Fruit fly (Drosophila melanogaster) whole organism, embryonic: ENCODE results near the gene CG2120.

Source experiments
- Atf-2 ChIP-seq: fragments of 200-800 bp; sonication (Bioruptor generic); optimal IDR thresholded peaks from 2 replicates; lab custom pipeline; 2016; ENCODE audit warnings: missing biosample characterization, missing genetic modification characterization
- Bdp1 ChIP-seq: fragments of 200-800 bp; sonication (Bioruptor generic); optimal IDR thresholded peaks from 3 replicates; lab custom pipeline; 2016; ENCODE audit warnings: missing biosample characterization, missing genetic modification characterization
- CG10274 ChIP-seq: fragments of 200-800 bp; sonication (Bioruptor generic); optimal IDR thresholded peaks from 3 replicates; lab custom pipeline; 2017; ENCODE audit warnings: missing biosample characterization, mild to moderate bottlenecking, missing genetic modification characterization
- CG12236 ChIP-seq: fragments of 200-800 bp; sonication (Bioruptor generic); optimal IDR thresholded peaks from 2 replicates; lab custom pipeline; 2016; ENCODE audit warnings: missing biosample characterization, missing genetic modification characterization
- CG14050 ChIP-seq: fragments of 200-800 bp; sonication (Bioruptor generic); IDR thresholded peaks from 3 replicates; pipeline ENCODE4 v1.3.6; 2022; ENCODE audit warnings: missing biosample characterization, missing genetic modification characterization
- CG1603 ChIP-seq: fragments of 200-800 bp; sonication (Bioruptor generic); optimal IDR thresholded peaks from 2 replicates; lab custom pipeline; 2019; ENCODE audit warnings: missing biosample characterization, mild to moderate bottlenecking, missing genetic modification characterization, moderate library complexity
- CG17328 ChIP-seq: fragments of 200-800 bp; sonication (Bioruptor generic); IDR thresholded peaks from 2 replicates; pipeline ENCODE4 v1.3.6; 2022; ENCODE audit warnings: missing biosample characterization, missing genetic modification characterization
- CG17568 ChIP-seq: fragments of 200-800 bp; sonication (Bioruptor generic); optimal IDR thresholded peaks from 2 replicates; lab custom pipeline; 2018; ENCODE audit warnings: missing biosample characterization, mild to moderate bottlenecking, missing genetic modification characterization, moderate library complexity
- CG18764 ChIP-seq: fragments of 200-800 bp; sonication (Bioruptor generic); optimal IDR thresholded peaks from 3 replicates; lab custom pipeline; 2016; ENCODE audit warnings: missing biosample characterization, missing genetic modification characterization
- CG2678 ChIP-seq: fragments of 200-800 bp; sonication (Bioruptor generic); optimal IDR thresholded peaks from 3 replicates; lab custom pipeline; 2019; ENCODE audit warnings: missing biosample characterization, mild to moderate bottlenecking, missing genetic modification characterization, moderate library complexity
- CG32532 ChIP-seq: fragments of 200-800 bp; sonication (Bioruptor generic); IDR thresholded peaks from 2 replicates; pipeline ENCODE4 v1.3.6; 2022; ENCODE audit warnings: missing biosample characterization, missing genetic modification characterization
- CG34422 ChIP-seq: fragments of 200-800 bp; sonication (Bioruptor generic); IDR thresholded peaks from 3 replicates; pipeline ENCODE4 v1.3.6; 2022; ENCODE audit warnings: missing biosample characterization, missing genetic modification characterization
- CG7271 ChIP-seq: fragments of 200-800 bp; sonication (Bioruptor generic); optimal IDR thresholded peaks from 2 replicates; lab custom pipeline; 2018; ENCODE audit warnings: missing biosample characterization, mild to moderate bottlenecking, missing genetic modification characterization, moderate library complexity
- CG9876 ChIP-seq: fragments of 200-800 bp; sonication (Bioruptor generic); optimal IDR thresholded peaks from 2 replicates; lab custom pipeline; 2016; ENCODE audit warnings: missing biosample characterization, missing genetic modification characterization
- CHES-1-like ChIP-seq: fragments of 200-800 bp; sonication (Bioruptor generic); optimal IDR thresholded peaks from 2 replicates; lab custom pipeline; 2016; ENCODE audit warnings: missing biosample characterization, missing genetic modification characterization
- CTCF ChIP-seq: fragments of 200-800 bp; sonication (Bioruptor generic); optimal IDR thresholded peaks from 2 replicates; lab custom pipeline; 2017; ENCODE audit warnings: missing biosample characterization, mild to moderate bottlenecking, missing genetic modification characterization, moderate library complexity
- D ChIP-seq, 2 experiments: fragments of 200-800 bp in 1 of 2; fragments of >200 bp in 1 of 2; sonication (Bioruptor generic) in 1 of 2; optimal IDR thresholded peaks; 2 replicates in 1 of 2; 3 replicates in 1 of 2; lab custom pipeline; 2017; ENCODE audit warnings: mild to moderate bottlenecking in 1 of 2, missing biosample characterization in 1 of 2, missing genetic modification characterization in 1 of 2, missing genetic modification reagents in 1 of 2
- D19B ChIP-seq: fragments of 200-800 bp; sonication (Bioruptor generic); optimal IDR thresholded peaks from 2 replicates; lab custom pipeline; 2017; ENCODE audit warnings: missing biosample characterization, mild to moderate bottlenecking, missing genetic modification characterization
- Dad ChIP-seq: fragments of 200-800 bp; sonication (Bioruptor generic); optimal IDR thresholded peaks from 3 replicates; lab custom pipeline; 2016; ENCODE audit warnings: missing biosample characterization, missing genetic modification characterization
- Dfd ChIP-seq, 2 experiments: fragments of >200 bp; optimal IDR thresholded peaks; 2 replicates each; lab custom pipeline; 2017; ENCODE audit warnings: missing biosample characterization in 2 of 2, missing genetic modification characterization in 2 of 2
- Fer1 ChIP-seq: fragments of 200-800 bp; sonication (Bioruptor generic); optimal IDR thresholded peaks from 2 replicates; lab custom pipeline; 2017; ENCODE audit warnings: missing biosample characterization, mild to moderate bottlenecking, missing genetic modification characterization
- HLH3B ChIP-seq: fragments of 200-800 bp; sonication (Bioruptor generic); IDR thresholded peaks from 2 replicates; pipeline ENCODE4 v1.3.6; 2022; ENCODE audit warnings: missing biosample characterization, missing genetic modification characterization
- Hmx ChIP-seq: fragments of 200-800 bp; sonication (Bioruptor generic); optimal IDR thresholded peaks from 2 replicates; lab custom pipeline; 2016; ENCODE audit warnings: missing biosample characterization, missing genetic modification characterization
- Hr78 ChIP-seq, 2 experiments: fragments of 200-800 bp in 1 of 2; fragments of >200 bp in 1 of 2; sonication (Bioruptor generic) in 1 of 2; optimal IDR thresholded peaks; 2 replicates each; lab custom pipeline; 2017 to 2019; ENCODE audit warnings: missing biosample characterization in 2 of 2, missing genetic modification characterization in 2 of 2, mild to moderate bottlenecking in 1 of 2, moderate library complexity in 1 of 2
- Lhr ChIP-seq: fragments of 200-800 bp; sonication (Bioruptor generic); optimal IDR thresholded peaks from 3 replicates; lab custom pipeline; 2017; ENCODE audit warnings: mild to moderate bottlenecking, missing biosample characterization, missing genetic modification reagents, missing genetic modification characterization
- Oli ChIP-seq: fragments of 200-800 bp; sonication (Bioruptor generic); optimal IDR thresholded peaks from 2 replicates; lab custom pipeline; 2018; ENCODE audit warnings: missing biosample characterization, mild to moderate bottlenecking, missing genetic modification characterization, moderate library complexity
- Rx ChIP-seq: fragments of 200-800 bp; sonication (Bioruptor generic); IDR thresholded peaks from 2 replicates; pipeline ENCODE4 v1.3.6; 2022; ENCODE audit warnings: missing biosample characterization, missing genetic modification characterization
- Usf ChIP-seq: fragments of 200-800 bp; sonication (Bioruptor generic); optimal IDR thresholded peaks from 2 replicates; lab custom pipeline; 2017; ENCODE audit warnings: missing genotype, missing biosample characterization, missing genetic modification characterization
- bowl ChIP-seq: fragments of 200-800 bp; sonication (Bioruptor generic); IDR thresholded peaks from 2 replicates; pipeline ENCODE4 v1.3.6; 2022; ENCODE audit warnings: missing biosample characterization, missing genetic modification characterization
- crc ChIP-seq: fragments of 200-800 bp; sonication (Bioruptor generic); optimal IDR thresholded peaks from 2 replicates; lab custom pipeline; 2016; ENCODE audit warnings: missing biosample characterization, missing genetic modification characterization
- esg ChIP-seq: fragments of 200-800 bp; sonication (Bioruptor generic); conservative IDR thresholded peaks from 2 replicates; pipeline ENCODE4 v1.3.6; 2022; ENCODE audit warnings: missing biosample characterization, missing genetic modification characterization
- gfzf ChIP-seq: fragments of 200-800 bp; sonication (Bioruptor generic); optimal IDR thresholded peaks from 2 replicates; lab custom pipeline; 2016; ENCODE audit warnings: missing biosample characterization, mild to moderate bottlenecking, missing genetic modification characterization, moderate library complexity
- hkb ChIP-seq, 2 experiments: fragments of 200-800 bp in 1 of 2; fragments of >200 bp in 1 of 2; sonication (Bioruptor generic) in 1 of 2; IDR thresholded peaks in 1 of 2; optimal IDR thresholded peaks in 1 of 2; 2 replicates each; pipeline versions ENCODE4 v1.3.6 to Lab custom; 2017 to 2022; ENCODE audit warnings: missing biosample characterization in 1 of 2, missing genetic modification characterization in 1 of 2
- hth ChIP-seq: fragments of >200 bp; optimal IDR thresholded peaks from 2 replicates; lab custom pipeline; 2017; ENCODE audit warnings: inconsistent platforms
- lola ChIP-seq, 3 experiments: fragments of >200 bp in 2 of 3; fragments of 200-800 bp in 1 of 3; sonication (Bioruptor generic) in 1 of 3; optimal IDR thresholded peaks; 2 replicates each; lab custom pipeline; 2017 to 2019; ENCODE audit warnings: missing biosample characterization in 3 of 3, missing genetic modification characterization in 3 of 3, mild to moderate bottlenecking in 1 of 3, moderate library complexity in 1 of 3
- nom ChIP-seq: fragments of 200-800 bp; sonication (Bioruptor generic); optimal IDR thresholded peaks from 2 replicates; lab custom pipeline; 2017; ENCODE audit warnings: missing biosample characterization, missing genetic modification characterization, mild to moderate bottlenecking, moderate library complexity, missing genetic modification reagents
- org-1 ChIP-seq: fragments of 200-800 bp; sonication (Bioruptor generic); optimal IDR thresholded peaks from 2 replicates; lab custom pipeline; 2017; ENCODE audit warnings: missing biosample characterization, missing genetic modification characterization
- pb ChIP-seq: fragments of 200-800 bp; sonication (Bioruptor generic); optimal IDR thresholded peaks from 3 replicates; lab custom pipeline; 2016; ENCODE audit warnings: missing biosample characterization, missing genetic modification characterization
- phol ChIP-seq: fragments of 200-800 bp; sonication (Bioruptor generic); optimal IDR thresholded peaks from 3 replicates; lab custom pipeline; 2018; ENCODE audit warnings: missing biosample characterization, mild to moderate bottlenecking, missing genetic modification characterization, moderate library complexity
- pita ChIP-seq: fragments of 200-800 bp; sonication (Bioruptor generic); optimal IDR thresholded peaks from 2 replicates; lab custom pipeline; 2017; ENCODE audit warnings: missing biosample characterization, mild to moderate bottlenecking, missing genetic modification characterization
- ranshi ChIP-seq: fragments of 200-800 bp; sonication (Bioruptor generic); IDR thresholded peaks from 2 replicates; pipeline ENCODE4 v1.3.6; 2022; ENCODE audit warnings: missing biosample characterization, missing genetic modification characterization
- repo ChIP-seq: fragments of 200-800 bp; sonication (Bioruptor generic); optimal IDR thresholded peaks from 2 replicates; lab custom pipeline; 2016; ENCODE audit warnings: missing biosample characterization, missing genetic modification characterization
- so ChIP-seq: fragments of 200-800 bp; sonication (Bioruptor generic); IDR thresholded peaks from 3 replicates; pipeline ENCODE4 v1.3.6; 2022; ENCODE audit warnings: missing biosample characterization, missing genetic modification characterization
- sr ChIP-seq: fragments of 200-800 bp; sonication (Bioruptor generic); IDR thresholded peaks from 3 replicates; pipeline ENCODE4 v1.3.6; 2022; ENCODE audit warnings: missing biosample characterization, missing genetic modification characterization
- sug ChIP-seq: fragments of 200-800 bp; optimal IDR thresholded peaks from 2 replicates; lab custom pipeline; 2019; ENCODE audit warnings: missing biosample characterization, mild to moderate bottlenecking, missing genetic modification characterization, moderate library complexity
- ttk ChIP-seq: fragments of 200-800 bp; sonication (Bioruptor generic); IDR thresholded peaks from 2 replicates; pipeline ENCODE4 v2.1.2; 2022; ENCODE audit warnings: missing biosample characterization, missing genetic modification characterization
- twi ChIP-seq: fragments of 200-800 bp; optimal IDR thresholded peaks from 2 replicates; lab custom pipeline; 2019; ENCODE audit warnings: missing biosample characterization, mild to moderate bottlenecking, missing genetic modification characterization, moderate library complexity
- unc-4 ChIP-seq: fragments of 200-800 bp; sonication (Bioruptor generic); IDR thresholded peaks from 2 replicates; pipeline ENCODE4 v1.3.6; 2022; ENCODE audit warnings: missing biosample characterization, missing genetic modification characterization; ENCODE audit not compliant: partially characterized antibody
- unpg ChIP-seq: fragments of 200-800 bp; sonication (Bioruptor generic); optimal IDR thresholded peaks from 3 replicates; lab custom pipeline; 2018; ENCODE audit warnings: missing biosample characterization, mild to moderate bottlenecking, missing genetic modification characterization, moderate library complexity
- usp ChIP-seq: fragments of >200 bp; optimal IDR thresholded peaks from 2 replicates; lab custom pipeline; 2017; ENCODE audit warnings: missing biosample characterization, missing genetic modification characterization

Gene CG2120

DNA sequence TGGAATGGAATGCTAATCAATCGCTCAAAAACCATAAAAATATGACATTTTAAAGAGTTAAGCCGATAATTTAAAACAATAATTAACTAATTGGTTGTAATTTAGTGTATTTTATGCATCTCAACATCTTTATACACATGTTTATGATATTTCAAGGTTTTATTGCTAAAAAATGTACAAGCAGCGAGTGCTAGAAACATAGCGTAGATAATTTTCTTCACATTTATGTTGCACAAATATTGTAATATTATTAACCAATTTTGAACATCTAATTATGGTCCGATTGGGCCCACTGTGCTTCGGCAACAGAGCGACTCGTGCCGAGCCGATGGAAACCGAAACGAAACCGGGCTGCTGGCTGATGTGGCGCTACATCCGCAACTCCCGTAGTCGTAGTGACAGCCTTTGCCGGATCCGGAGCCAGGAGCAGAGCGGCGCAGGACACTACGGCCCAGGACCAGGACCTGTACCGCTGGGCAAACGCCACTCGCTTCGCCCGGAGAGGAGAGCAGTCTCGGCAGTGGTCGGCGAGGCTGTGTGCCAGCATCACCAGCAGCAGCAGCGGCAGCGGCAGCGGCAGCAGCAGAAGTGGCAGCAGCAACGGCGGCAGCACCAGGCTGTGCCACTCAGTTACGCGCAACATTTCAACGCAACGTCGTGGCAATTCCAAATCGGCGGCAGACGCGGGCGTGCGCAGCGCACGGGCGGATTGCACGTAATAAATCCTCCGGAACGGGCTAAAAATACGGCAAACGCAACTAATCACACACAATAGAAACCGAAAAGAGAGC is 42.7 kb downstream of the CG2120 start, which contains the start of gene sdt (continued):
- TF ChIP-seq D (optimal IDR thresholded peaks at IDR 0.05; lab: Kevin White, UChicago) (no peak), D (GFP tag; optimal IDR thresholded peaks at IDR 0.05; lab: Kevin White, UChicago) (no peak), CG7271 (tag; lab: Kevin White, UChicago) (no peak), CG34422 (no peak), crc (no peak), CG17328 (GFP tag; lab: Robert Waterston, UW) (no peak), lola (GFP tag; optimal IDR thresholded peaks at IDR 0.05; lab: Kevin White, UChicago) (no peak), CTCF (GFP tag; lab: Kevin White, UChicago) (no peak), CG9876 (GFP tag; lab: Kevin White, UChicago) (no peak), Oli (peak; percentile 26), sug (tag; lab: Kevin White, UChicago) (peak; percentile 7), unpg (GFP tag; lab: Kevin White, UChicago) (no peak), Dfd (GFP tag; optimal IDR thresholded peaks at IDR 0.05; lab: Kevin White, UChicago) (no peak), Hr78 (GFP tag; optimal IDR thresholded peaks at IDR 0.05; lab: Kevin White, UChicago) (no peak), pita (no peak), HLH3B (GFP tag; lab: Robert Waterston, UW) (no peak), Lhr (GFP tag; lab: Kevin White, UChicago) (no peak), CG2678 (tag; lab: Kevin White, UChicago) (no peak), CG1603 (tag; lab: Kevin White, UChicago) (peak; percentile 2), Rx (GFP tag; lab: Robert Waterston, UW) (no peak), repo (no peak), twi (tag; lab: Kevin White, UChicago) (no peak), hth (lab: Kevin White, UChicago) (no peak), CG14050 (GFP tag; lab: Robert Waterston, UW) (no peak), CG12236 (GFP tag; lab: Kevin White, UChicago) (no peak), org-1 (GFP tag; lab: Kevin White, UChicago) (peak; percentile 8), bowl (no peak), unc-4 (GFP tag; lab: Robert Waterston, UW) (no peak), usp (GFP tag; lab: Kevin White, UChicago) (no peak), hkb (optimal IDR thresholded peaks at IDR 0.05; lab: Kevin White, UChicago) (no peak), hkb (GFP tag; IDR thresholded peaks at IDR 0.05; lab: Robert Waterston, UW) (no peak), D19B (GFP tag; lab: Kevin White, UChicago) (no peak), Usf (GFP tag; lab: Kevin White, UChicago) (no peak), Hmx (GFP tag; lab: Kevin White, UChicago) (no peak), Fer1 (GFP tag; lab: Kevin White, UChicago) (no peak), sr (no peak), CG32532 (GFP tag; lab: Robert Waterston, UW) (no peak), so (GFP tag; lab: Robert Waterston, UW) (no peak), Bdp1 (GFP tag; lab: Kevin White, UChicago) (no peak), ttk (GFP tag; lab: Robert Waterston, UW) (no peak), CG17568 (GFP tag; lab: Kevin White, UChicago) (no peak), gfzf (no peak), nom (no peak), Dad (GFP tag; lab: Kevin White, UChicago) (no peak), CHES-1-like (GFP tag; lab: Kevin White, UChicago) (no peak), phol (tag; lab: Kevin White, UChicago) (peak; percentile 17), CG10274 (GFP tag; lab: Kevin White, UChicago) (no peak), pb (GFP tag; lab: Kevin White, UChicago) (no peak), esg (0 out of 2 replicates have a peak, but pooled peaks have one; percentile 18), Atf-2 (GFP tag; lab: Kevin White, UChicago) (no peak), CG18764 (GFP tag; lab: Kevin White, UChicago) (no peak), ranshi (no peak)
